Worm (Caenorhabditis elegans) whole organism, L2 larva: ENCODE results near the gene chin-1.

Experiments used
- C34F6.9 ChIP-seq: fragments of 150-350 bp; optimal IDR thresholded peaks from 2 replicates; lab custom pipeline; 2014; ENCODE audit warnings: missing biosample characterization, missing genetic modification characterization
- F13H6.1 ChIP-seq: sonication (generic microtip); optimal IDR thresholded peaks from 2 replicates; lab custom pipeline; 2016; ENCODE audit warnings: missing genetic modification characterization, missing compliant biosample characterization
- R02D3.7 ChIP-seq: fragments of 150-350 bp; optimal IDR thresholded peaks from 2 replicates; lab custom pipeline; 2014; ENCODE audit warnings: missing biosample characterization, missing genetic modification characterization
- ZK546.5 ChIP-seq: sonication (generic microtip); optimal IDR thresholded peaks from 2 replicates; lab custom pipeline; 2017; ENCODE audit warnings: missing biosample characterization, missing genetic modification characterization
- aly-2 ChIP-seq: fragments of 150-350 bp; optimal IDR thresholded peaks from 2 replicates; lab custom pipeline; 2014; ENCODE audit warnings: missing biosample characterization, missing genetic modification characterization
- ama-1 ChIP-seq: fragments of 150-350 bp; optimal IDR thresholded peaks from 2 replicates; lab custom pipeline; 2018; ENCODE audit warnings: inconsistent platforms
- blmp-1 ChIP-seq: sonication (generic microtip); optimal IDR thresholded peaks from 2 replicates; lab custom pipeline; 2017; ENCODE audit warnings: missing genetic modification characterization, mild to moderate bottlenecking, missing compliant biosample characterization, antibody characterized with exemption, moderate library complexity; ENCODE audit not compliant: insufficient read depth
- ceh-16 ChIP-seq: fragments of 150-350 bp; optimal IDR thresholded peaks from 2 replicates; lab custom pipeline; 2014; ENCODE audit warnings: missing biosample characterization, missing genetic modification characterization
- crh-2 ChIP-seq: sonication (generic microtip); optimal IDR thresholded peaks from 2 replicates; lab custom pipeline; 2017; ENCODE audit warnings: missing biosample characterization, missing genetic modification characterization
- dmd-4 ChIP-seq: sonication (generic microtip); optimal IDR thresholded peaks from 2 replicates; lab custom pipeline; 2017; ENCODE audit warnings: missing biosample characterization, missing genetic modification characterization
- egl-27 ChIP-seq: sonication (generic microtip); optimal IDR thresholded peaks from 3 replicates; lab custom pipeline; 2017; ENCODE audit warnings: missing biosample characterization, missing genetic modification reagents, missing genetic modification characterization
- elt-1 ChIP-seq: fragments of 150-350 bp; optimal IDR thresholded peaks from 2 replicates; lab custom pipeline; 2014; ENCODE audit warnings: missing biosample characterization, missing genetic modification characterization
- elt-3 ChIP-seq: sonication (generic microtip); optimal IDR thresholded peaks from 2 replicates; lab custom pipeline; 2017; ENCODE audit warnings: missing biosample characterization, missing genetic modification characterization
- fos-1 ChIP-seq: fragments of 150-350 bp; optimal IDR thresholded peaks from 2 replicates; lab custom pipeline; 2014; ENCODE audit warnings: missing biosample characterization, missing genetic modification characterization
- gmeb-1 ChIP-seq: fragments of 150-350 bp; optimal IDR thresholded peaks from 2 replicates; lab custom pipeline; 2014; ENCODE audit warnings: missing biosample characterization, missing genetic modification characterization
- lin-11 ChIP-seq: fragments of 150-350 bp; sonication (generic microtip); optimal IDR thresholded peaks from 2 replicates; lab custom pipeline; 2014; ENCODE audit warnings: missing biosample characterization, missing genetic modification characterization, inconsistent platforms, mixed read lengths
- lin-13 ChIP-seq: fragments of 150-350 bp; optimal IDR thresholded peaks from 2 replicates; lab custom pipeline; 2014; ENCODE audit warnings: missing biosample characterization, missing genetic modification reagents, missing genetic modification characterization
- lin-39 ChIP-seq: fragments of 150-350 bp; optimal IDR thresholded peaks from 2 replicates; lab custom pipeline; 2014; ENCODE audit warnings: missing biosample characterization, missing genetic modification reagents, missing genetic modification characterization
- lsy-2 ChIP-seq, 2 experiments: fragments of 150-350 bp in 1 of 2; sonication (generic microtip) in 1 of 2; optimal IDR thresholded peaks; 2 replicates each; lab custom pipeline; 2014 to 2017; ENCODE audit warnings: missing biosample characterization in 2 of 2, missing genetic modification characterization in 2 of 2
- mab-5 ChIP-seq: fragments of 150-350 bp; optimal IDR thresholded peaks from 2 replicates; lab custom pipeline; 2014; ENCODE audit warnings: missing biosample characterization, missing genetic modification characterization
- mbf-1 ChIP-seq: sonication (generic microtip); optimal IDR thresholded peaks from 2 replicates; lab custom pipeline; 2017; ENCODE audit warnings: missing biosample characterization, missing genetic modification characterization
- mdl-1 ChIP-seq, 2 experiments: fragments of 150-350 bp in 1 of 2; sonication (generic microtip) in 1 of 2; optimal IDR thresholded peaks; 2 replicates each; lab custom pipeline; 2017; ENCODE audit warnings: missing biosample characterization in 2 of 2, missing genetic modification characterization in 2 of 2
- nhr-10 ChIP-seq: sonication (generic microtip); optimal IDR thresholded peaks from 2 replicates; lab custom pipeline; 2017; ENCODE audit warnings: missing biosample characterization, missing genetic modification characterization
- nhr-12 ChIP-seq: fragments of 150-350 bp; optimal IDR thresholded peaks from 2 replicates; lab custom pipeline; 2014; ENCODE audit warnings: missing biosample characterization, missing genetic modification characterization
- nhr-129 ChIP-seq: fragments of 150-350 bp; optimal IDR thresholded peaks from 2 replicates; lab custom pipeline; 2014; ENCODE audit warnings: missing biosample characterization, missing genetic modification characterization
- nhr-21 ChIP-seq: fragments of 150-350 bp; optimal IDR thresholded peaks from 2 replicates; lab custom pipeline; 2014; ENCODE audit warnings: missing biosample characterization, missing genetic modification characterization
- nhr-23 ChIP-seq: fragments of 150-350 bp; optimal IDR thresholded peaks from 2 replicates; lab custom pipeline; 2014; ENCODE audit warnings: missing biosample characterization, missing genetic modification reagents, missing genetic modification characterization
- nhr-237 ChIP-seq: fragments of 150-350 bp; optimal IDR thresholded peaks from 2 replicates; lab custom pipeline; 2014; ENCODE audit warnings: missing biosample characterization, missing genetic modification characterization
- nhr-25 ChIP-seq: fragments of 150-350 bp; sonication (generic microtip); optimal IDR thresholded peaks from 3 replicates; lab custom pipeline; 2014; ENCODE audit warnings: missing biosample characterization, missing genetic modification characterization
- nhr-6 ChIP-seq: fragments of 150-350 bp; optimal IDR thresholded peaks from 2 replicates; lab custom pipeline; 2014; ENCODE audit warnings: missing biosample characterization, missing genetic modification characterization
- nhr-77 ChIP-seq: fragments of 150-350 bp; optimal IDR thresholded peaks from 2 replicates; lab custom pipeline; 2014; ENCODE audit warnings: missing biosample characterization, missing genetic modification characterization
- peb-1 ChIP-seq: fragments of 150-350 bp; optimal IDR thresholded peaks from 2 replicates; lab custom pipeline; 2014; ENCODE audit warnings: missing biosample characterization, missing genetic modification characterization
- sem-4 ChIP-seq: fragments of 150-350 bp; optimal IDR thresholded peaks from 2 replicates; lab custom pipeline; 2014; ENCODE audit warnings: missing biosample characterization, missing genetic modification reagents, missing genetic modification characterization
- skn-1 ChIP-seq: sonication (generic microtip); optimal IDR thresholded peaks from 2 replicates; lab custom pipeline; 2017; ENCODE audit warnings: missing biosample characterization, missing genetic modification characterization
- sma-3 ChIP-seq: sonication (generic microtip); optimal IDR thresholded peaks from 2 replicates; lab custom pipeline; 2016; ENCODE audit warnings: missing genetic modification reagents, missing genetic modification characterization, missing compliant biosample characterization
- sma-9 ChIP-seq, 2 experiments: fragments of 150-350 bp in 1 of 2; sonication (generic microtip) in 1 of 2; optimal IDR thresholded peaks; 2 replicates each; lab custom pipeline; 2014 to 2016; ENCODE audit warnings: missing genetic modification characterization in 2 of 2, mild to moderate bottlenecking in 1 of 2, missing biosample characterization in 1 of 2, missing compliant biosample characterization in 1 of 2, missing genetic modification reagents in 1 of 2, moderate library complexity in 1 of 2
- snpc-4 ChIP-seq: fragments of 150-350 bp; optimal IDR thresholded peaks from 2 replicates; lab custom pipeline; 2014; ENCODE audit warnings: missing biosample characterization, missing genetic modification characterization
- unc-55 ChIP-seq: fragments of 150-350 bp; sonication (generic microtip); optimal IDR thresholded peaks from 3 replicates; lab custom pipeline; 2014; ENCODE audit warnings: missing biosample characterization, missing genetic modification reagents, missing genetic modification characterization
- unc-62 ChIP-seq: fragments of 150-350 bp; optimal IDR thresholded peaks from 2 replicates; lab custom pipeline; 2014; ENCODE audit warnings: missing biosample characterization, missing genetic modification reagents, missing genetic modification characterization
- zag-1 ChIP-seq: fragments of 150-350 bp; optimal IDR thresholded peaks from 2 replicates; lab custom pipeline; 2014; ENCODE audit warnings: missing biosample characterization, missing genetic modification characterization
- ztf-1 ChIP-seq: fragments of 200-800 bp; sonication (Bioruptor generic); conservative IDR thresholded peaks from 2 replicates; pipeline ENCODE4 v1.3.6; 2022; ENCODE audit warnings: missing genetic modification characterization, missing compliant biosample characterization
- ztf-11 ChIP-seq: sonication (generic microtip); optimal IDR thresholded peaks from 2 replicates; lab custom pipeline; 2017; ENCODE audit warnings: missing biosample characterization, missing genetic modification characterization
- ztf-4 ChIP-seq: fragments of 150-350 bp; optimal IDR thresholded peaks from 2 replicates; lab custom pipeline; 2014; ENCODE audit warnings: missing biosample characterization, missing genetic modification characterization

The chin-1 gene

DNA sequence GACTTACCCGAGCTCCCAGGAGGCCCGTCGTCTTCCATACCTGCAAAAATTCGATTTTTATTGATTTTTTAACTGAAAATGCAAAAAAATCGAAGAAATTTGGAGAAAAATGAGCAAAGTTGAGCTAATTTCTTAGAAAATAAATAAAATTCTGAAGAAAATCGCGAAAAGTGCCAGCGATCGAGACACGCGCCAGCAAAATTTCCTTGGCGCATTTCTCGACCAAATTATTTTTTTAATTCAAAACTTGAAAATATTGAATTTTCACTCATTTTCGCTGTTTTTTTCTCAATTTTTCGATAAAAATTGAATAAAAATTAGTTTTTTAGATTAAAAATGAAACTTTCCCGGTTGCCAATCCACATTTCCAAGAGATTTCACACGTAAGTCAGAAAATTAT, at the start of gene chin-1, which contains the start of gene BE0003N10.1:
chin-1 (minus strand) TSS at position 40 of the 400 bp plus-strand sequence.
BE0003N10.1 (plus strand) TSS at position 320 of the 400 bp plus-strand sequence.
- TF ChIP-seq nhr-23 (tag; lab: Kevin White, UChicago) (no peak), nhr-21 (tag; lab: Kevin White, UChicago) (no peak), lin-13 (GFP tag; lab: Kevin White, UChicago) (peak; percentile 63), gmeb-1 (tag; lab: Kevin White, UChicago) (peak; percentile 63), C34F6.9 (tag; lab: Kevin White, UChicago) (peak; percentile 69), ztf-11 (no peak), elt-1 (tag; lab: Kevin White, UChicago) (no peak), ceh-16 (tag; lab: Kevin White, UChicago) (no peak), ama-1 (lab: Kevin White, UChicago) (no peak), fos-1 (tag; lab: Kevin White, UChicago) (peak; percentile 12), blmp-1 (tag; lab: Kevin White, UChicago) (no peak), snpc-4 (tag; lab: Kevin White, UChicago) (no peak), sma-9 (GFP tag; optimal IDR thresholded peaks at IDR 0.05; lab: Kevin White, UChicago) (peak; percentile 9), sma-9 (tag; optimal IDR thresholded peaks at IDR 0.05; lab: Kevin White, UChicago) (no peak), sem-4 (tag; lab: Kevin White, UChicago) (no peak), zag-1 (tag; lab: Kevin White, UChicago) (no peak), sma-3 (GFP tag; lab: Kevin White, UChicago) (no peak), ztf-4 (tag; lab: Kevin White, UChicago) (no peak), F13H6.1 (tag; lab: Kevin White, UChicago) (peak; percentile 24), lsy-2 (tag; optimal IDR thresholded peaks at IDR 0.05; lab: Kevin White, UChicago) (peak; percentile 60 to 77), unc-55 (GFP tag; lab: Kevin White, UChicago) (peak; percentile 57), elt-3 (no peak), crh-2 (tag; lab: Kevin White, UChicago) (no peak), mdl-1 (tag; optimal IDR thresholded peaks at IDR 0.05; lab: Kevin White, UChicago) (no peak), nhr-6 (no peak), aly-2 (no peak), ZK546.5 (no peak), mbf-1 (tag; lab: Kevin White, UChicago) (no peak), nhr-237 (tag; lab: Kevin White, UChicago) (no peak), egl-27 (tag; lab: Kevin White, UChicago) (no peak), nhr-10 (tag; lab: Kevin White, UChicago) (no peak), R02D3.7 (tag; lab: Kevin White, UChicago) (no peak), lin-39 (tag; lab: Kevin White, UChicago) (no peak), nhr-25 (peak; percentile 53), nhr-129 (no peak), ztf-1 (GFP tag; lab: Robert Waterston, UW) (no peak), mab-5 (tag; lab: Kevin White, UChicago) (peak; percentile 4), nhr-12 (tag; lab: Kevin White, UChicago) (no peak), nhr-77 (no peak)

ce11 chrIII:1084971-1085370, 48.0 kb upstream of the chin-1 start:
- no peak for TF ChIP-seq fos-1 (tag; lab: Kevin White, UChicago)
- no peak for TF ChIP-seq dmd-4 (tag; lab: Kevin White, UChicago)
- no peak for TF ChIP-seq nhr-10 (tag; lab: Kevin White, UChicago)
- no peak for TF ChIP-seq lin-11 (tag; lab: Kevin White, UChicago)
- no peak for TF ChIP-seq blmp-1 (tag; lab: Kevin White, UChicago)
- TF ChIP-seq nhr-129, result no peak
- TF ChIP-seq C34F6.9 (tag; lab: Kevin White, UChicago), result no peak
- TF ChIP-seq skn-1 (tag; lab: Kevin White, UChicago), result no peak
- no peak for TF ChIP-seq nhr-77
- TF ChIP-seq sem-4 (tag; lab: Kevin White, UChicago), result no peak
- no peak for TF ChIP-seq mbf-1 (tag; lab: Kevin White, UChicago)
- TF ChIP-seq unc-55 (GFP tag; lab: Kevin White, UChicago), result no peak
- TF ChIP-seq mab-5 (tag; lab: Kevin White, UChicago), result no peak
- TF ChIP-seq egl-27 (tag; lab: Kevin White, UChicago), result no peak
- no peak for TF ChIP-seq peb-1 (tag; lab: Kevin White, UChicago)
- TF ChIP-seq nhr-237 (tag; lab: Kevin White, UChicago), result no peak
- TF ChIP-seq F13H6.1 (tag; lab: Kevin White, UChicago), result no peak
- no peak for TF ChIP-seq gmeb-1 (tag; lab: Kevin White, UChicago)
- no peak for TF ChIP-seq unc-62 (GFP tag; lab: Kevin White, UChicago)
